Worm (Caenorhabditis elegans) whole organism, L1 larva: ENCODE results near the gene C44B9.3.
A peak's percentile ranks its signal among the peaks of the same experiment; 100 is the strongest.

ENCODE experiments used
- C04F5.9 ChIP-seq: sonication (generic microtip); optimal IDR thresholded peaks from 2 replicates; lab custom pipeline; 2016; ENCODE audit warnings: missing genetic modification characterization, missing compliant biosample characterization
- fkh-4 ChIP-seq: sonication (generic microtip); optimal IDR thresholded peaks from 2 replicates; lab custom pipeline; 2016; ENCODE audit warnings: missing compliant biosample characterization, missing genetic modification characterization, borderline replicate concordance
- fos-1 ChIP-seq: fragments of 150-350 bp; optimal IDR thresholded peaks from 2 replicates; lab custom pipeline; 2014; ENCODE audit warnings: missing biosample characterization, missing genetic modification characterization
- jun-1 ChIP-seq: fragments of 150-350 bp; optimal IDR thresholded peaks from 2 replicates; lab custom pipeline; 2014; ENCODE audit warnings: missing biosample characterization, missing genetic modification reagents, missing genetic modification characterization
- sptf-1 ChIP-seq: fragments of 150-350 bp; optimal IDR thresholded peaks from 2 replicates; lab custom pipeline; 2014; ENCODE audit warnings: missing biosample characterization, missing genetic modification characterization

- TF ChIP-seq C04F5.9 (tag; lab: Kevin White, UChicago) (peak; percentile 81), fos-1 (tag; lab: Kevin White, UChicago) (peak; percentile 74), sptf-1 (tag; lab: Kevin White, UChicago) (no peak), jun-1 (tag; lab: Kevin White, UChicago) (peak; percentile 77), fkh-4 (tag; lab: Kevin White, UChicago) (peak; percentile 43)
Measured at ce11 chrIII:10844873-10845272, 35.1 kb downstream of the C44B9.3 start, which contains the start of gene pde-12.
